Worm (Caenorhabditis elegans) whole organism, L2 larva: ENCODE measurements around the gene JC8.4.

ENCODE experiments used
- ZK546.5 ChIP-seq: sonication (generic microtip); optimal IDR thresholded peaks from 2 replicates; lab custom pipeline; 2017; ENCODE audit warnings: missing biosample characterization, missing genetic modification characterization
- egl-27 ChIP-seq: sonication (generic microtip); optimal IDR thresholded peaks from 3 replicates; lab custom pipeline; 2017; ENCODE audit warnings: missing biosample characterization, missing genetic modification reagents, missing genetic modification characterization
- fos-1 ChIP-seq: fragments of 150-350 bp; optimal IDR thresholded peaks from 2 replicates; lab custom pipeline; 2014; ENCODE audit warnings: missing biosample characterization, missing genetic modification characterization
- unc-39 ChIP-seq: fragments of 150-350 bp; optimal IDR thresholded peaks from 2 replicates; lab custom pipeline; 2014; ENCODE audit warnings: missing biosample characterization, missing genetic modification characterization
- unc-62 ChIP-seq: fragments of 150-350 bp; optimal IDR thresholded peaks from 2 replicates; lab custom pipeline; 2014; ENCODE audit warnings: missing biosample characterization, missing genetic modification reagents, missing genetic modification characterization
- ztf-11 ChIP-seq: sonication (generic microtip); optimal IDR thresholded peaks from 2 replicates; lab custom pipeline; 2017; ENCODE audit warnings: missing biosample characterization, missing genetic modification characterization

ce11 chrIV:13282778-13283177 is 39.3 kb downstream of the JC8.4 start, which contains the start of gene cpsf-3:
- TF ChIP-seq unc-39 (tag; lab: Kevin White, UChicago) (no peak), ztf-11 (tag; lab: Kevin White, UChicago) (no peak), unc-62 (GFP tag; lab: Kevin White, UChicago) (no peak), fos-1 (tag; lab: Kevin White, UChicago) (no peak), ZK546.5 (tag; lab: Kevin White, UChicago) (no peak), egl-27 (tag; lab: Kevin White, UChicago) (no peak)
